Worm (Caenorhabditis elegans) whole organism, L1 larva: ENCODE results near the gene F54H5.5.

ENCODE experiments used
- aly-2 ChIP-seq: fragments of 150-350 bp; optimal IDR thresholded peaks from 2 replicates; lab custom pipeline; 2014; ENCODE audit warnings: missing biosample characterization, missing genetic modification characterization
- elt-2 ChIP-seq: sonication (generic microtip); optimal IDR thresholded peaks from 2 replicates; lab custom pipeline; 2016; ENCODE audit warnings: missing genetic modification characterization, mild to moderate bottlenecking, inconsistent platforms, missing compliant biosample characterization, missing genetic modification reagents
- rnt-1 ChIP-seq: sonication (generic microtip); optimal IDR thresholded peaks from 2 replicates; lab custom pipeline; 2016; ENCODE audit warnings: mild to moderate bottlenecking, missing genetic modification characterization, moderate library complexity, missing compliant biosample characterization

- TF ChIP-seq aly-2 (tag; lab: Kevin White, UChicago) (no peak), elt-2 (tag; lab: Kevin White, UChicago) (peak; percentile 82), rnt-1 (tag; lab: Kevin White, UChicago) (no peak)
Measured at ce11 chrII:6630811-6631210, 3.7 kb upstream of the F54H5.5 start, which contains the start of gene T19D12.4.
